Worm (Caenorhabditis elegans) whole organism, L4 larva: ENCODE results near the gene srh-180.

Experiments
- D1046.2 ChIP-seq: fragments of 200-800 bp; sonication (Bioruptor generic); IDR thresholded peaks from 2 replicates; pipeline ENCODE4 v1.3.6; 2022; ENCODE audit warnings: missing genetic modification characterization, missing compliant biosample characterization
- F26F4.8 ChIP-seq: fragments of 200-800 bp; sonication (Bioruptor generic); conservative IDR thresholded peaks from 2 replicates; pipeline ENCODE4 v1.3.6; 2022; ENCODE audit warnings: missing genetic modification characterization, missing compliant biosample characterization
- F44E2.7 ChIP-seq: fragments of 200-800 bp; sonication (Bioruptor generic); IDR thresholded peaks from 2 replicates; pipeline ENCODE4 v2.1.2; 2022; ENCODE audit warnings: missing genetic modification characterization, missing compliant biosample characterization
- F49E8.2 ChIP-seq: sonication (generic microtip); optimal IDR thresholded peaks from 2 replicates; lab custom pipeline; 2016; ENCODE audit warnings: missing compliant biosample characterization, mild to moderate bottlenecking, missing genetic modification characterization, borderline replicate concordance
- T26A8.4 ChIP-seq: fragments of 200-800 bp; sonication (Bioruptor generic); IDR thresholded peaks from 2 replicates; pipeline ENCODE4 v1.3.6; 2022; ENCODE audit warnings: missing genetic modification characterization, missing compliant biosample characterization
- Y105C5A.15 ChIP-seq: fragments of 200-800 bp; sonication (Bioruptor generic); IDR thresholded peaks from 2 replicates; pipeline ENCODE4 v1.3.6; 2022; ENCODE audit warnings: missing genetic modification characterization, missing compliant biosample characterization
- aha-1 ChIP-seq: fragments of 150-350 bp; peaks from one replicate; lab custom pipeline; 2014; ENCODE audit warnings: missing biosample characterization, missing genetic modification characterization
- aly-2 ChIP-seq: sonication (generic microtip); optimal IDR thresholded peaks from 2 replicates; lab custom pipeline; 2018; ENCODE audit warnings: missing biosample characterization, missing genetic modification characterization
- arid-1 ChIP-seq: fragments of 200-800 bp; sonication (Bioruptor generic); conservative IDR thresholded peaks from 2 replicates; pipeline ENCODE4 v1.3.6; 2022; ENCODE audit warnings: missing genetic modification reagents, missing genetic modification characterization, missing compliant biosample characterization
- attf-4 ChIP-seq: sonication (generic microtip); optimal IDR thresholded peaks from 3 replicates; lab custom pipeline; 2017; ENCODE audit warnings: missing biosample characterization, missing genetic modification characterization
- ceh-20 ChIP-seq: fragments of 200-800 bp; sonication (Bioruptor generic); IDR thresholded peaks from 2 replicates; pipeline ENCODE4 v1.3.6; 2022; ENCODE audit warnings: missing genetic modification reagents, missing genetic modification characterization, missing compliant biosample characterization
- daf-8 ChIP-seq: fragments of 200-800 bp; sonication (Bioruptor generic); IDR thresholded peaks from 2 replicates; pipeline ENCODE4 v1.3.6; 2022; ENCODE audit warnings: missing genetic modification characterization, missing compliant biosample characterization
- dmd-6 ChIP-seq: fragments of 200-800 bp; sonication (Bioruptor generic); IDR thresholded peaks from 2 replicates; pipeline ENCODE4 v1.3.6; 2022; ENCODE audit warnings: missing genetic modification reagents, missing genetic modification characterization, missing compliant biosample characterization
- duxl-1 ChIP-seq: sonication (generic microtip); optimal IDR thresholded peaks from 2 replicates; lab custom pipeline; 2016; ENCODE audit warnings: mild to moderate bottlenecking, missing genetic modification characterization, moderate library complexity, missing compliant biosample characterization; ENCODE audit not compliant: poor library complexity
- dve-1 ChIP-seq: sonication (generic microtip); optimal IDR thresholded peaks from 2 replicates; lab custom pipeline; 2017; ENCODE audit warnings: antibody characterized with exemption, mild to moderate bottlenecking, missing genetic modification characterization, missing compliant biosample characterization; ENCODE audit not compliant: insufficient read depth
- fkh-10 ChIP-seq: fragments of 150-350 bp; optimal IDR thresholded peaks from 2 replicates; lab custom pipeline; 2014; ENCODE audit warnings: missing biosample characterization, missing genetic modification reagents, missing genetic modification characterization
- hif-1 ChIP-seq, 2 experiments: sonication (generic microtip); optimal IDR thresholded peaks; 2 replicates each; lab custom pipeline; 2016 to 2017; ENCODE audit warnings: missing compliant biosample characterization in 2 of 2, missing genetic modification characterization in 2 of 2, missing genetic modification reagents in 2 of 2, missing genotype in 2 of 2, mild to moderate bottlenecking in 1 of 2
- hlh-11 ChIP-seq: fragments of 200-800 bp; sonication (Bioruptor generic); optimal IDR thresholded peaks from 2 replicates; lab custom pipeline; 2018; ENCODE audit warnings: mild to moderate bottlenecking, missing genetic modification characterization, missing compliant biosample characterization
- hlh-30 ChIP-seq: sonication (generic microtip); optimal IDR thresholded peaks from 2 replicates; lab custom pipeline; 2017; ENCODE audit warnings: antibody characterized with exemption, mild to moderate bottlenecking, missing genetic modification characterization, missing compliant biosample characterization; ENCODE audit not compliant: insufficient read depth
- hmg-1.1 ChIP-seq: fragments of 200-800 bp; sonication (Bioruptor generic); IDR thresholded peaks from 2 replicates; pipeline ENCODE4 v1.3.6; 2022; ENCODE audit warnings: missing genetic modification reagents, missing genetic modification characterization, missing compliant biosample characterization
- jun-1 ChIP-seq: fragments of 150-350 bp; optimal IDR thresholded peaks from 2 replicates; lab custom pipeline; 2014; ENCODE audit warnings: missing biosample characterization, missing genetic modification reagents, missing genetic modification characterization
- lim-7 ChIP-seq: fragments of 200-800 bp; sonication (Bioruptor generic); IDR thresholded peaks from 2 replicates; pipeline ENCODE4 v1.3.6; 2022; ENCODE audit warnings: missing genetic modification characterization, missing compliant biosample characterization
- lin-1 ChIP-seq: fragments of 200-800 bp; sonication (Bioruptor generic); IDR thresholded peaks from 2 replicates; pipeline ENCODE4 v1.3.6; 2022; ENCODE audit warnings: missing genetic modification reagents, missing genetic modification characterization, missing compliant biosample characterization
- lin-13 ChIP-seq: fragments of 150-350 bp; optimal IDR thresholded peaks from 2 replicates; lab custom pipeline; 2014; ENCODE audit warnings: missing biosample characterization, missing genetic modification reagents, missing genetic modification characterization
- lin-15B ChIP-seq: fragments of 150-350 bp; sonication (generic microtip); optimal IDR thresholded peaks from 3 replicates; lab custom pipeline; 2014; ENCODE audit warnings: missing biosample characterization, missing genetic modification characterization
- lin-29 ChIP-seq: fragments of 200-800 bp; sonication (Bioruptor generic); IDR thresholded peaks from 2 replicates; pipeline ENCODE4 v1.3.6; 2022; ENCODE audit warnings: missing genetic modification reagents, missing genetic modification characterization, missing compliant biosample characterization
- lin-39 ChIP-seq: fragments of 150-350 bp; optimal IDR thresholded peaks from 2 replicates; lab custom pipeline; 2014; ENCODE audit warnings: missing biosample characterization, missing genetic modification reagents, missing genetic modification characterization
- madf-5 ChIP-seq, 2 experiments: fragments of 200-800 bp; sonication (Bioruptor generic); IDR thresholded peaks; 2 replicates each; pipeline ENCODE4 v1.3.6; 2022; ENCODE audit warnings: missing compliant biosample characterization in 2 of 2, missing genetic modification characterization in 2 of 2
- mep-1 ChIP-seq: fragments of 150-350 bp; sonication (generic microtip); optimal IDR thresholded peaks from 3 replicates; lab custom pipeline; 2014; ENCODE audit warnings: missing biosample characterization, missing genetic modification characterization
- mes-2 ChIP-seq: sonication (generic microtip); optimal IDR thresholded peaks from 2 replicates; lab custom pipeline; 2016; ENCODE audit warnings: missing genotype, mild to moderate bottlenecking, missing genetic modification characterization, missing compliant biosample characterization; ENCODE audit not compliant: poor library complexity, severe bottlenecking
- mxl-2 ChIP-seq: fragments of 200-800 bp; sonication (Bioruptor generic); conservative IDR thresholded peaks from 2 replicates; pipeline ENCODE4 v1.3.6; 2022; ENCODE audit warnings: missing genetic modification reagents, missing genetic modification characterization, missing compliant biosample characterization
- mxl-3 ChIP-seq: fragments of 200-800 bp; sonication (Bioruptor generic); optimal IDR thresholded peaks from 2 replicates; lab custom pipeline; 2018; ENCODE audit warnings: mild to moderate bottlenecking, missing genetic modification characterization, missing compliant biosample characterization
- nhr-102 ChIP-seq: sonication (generic microtip); optimal IDR thresholded peaks from 2 replicates; lab custom pipeline; 2016; ENCODE audit warnings: mild to moderate bottlenecking, missing genetic modification characterization, moderate library complexity, missing compliant biosample characterization
- nhr-11 ChIP-seq: fragments of 150-350 bp; optimal IDR thresholded peaks from 2 replicates; lab custom pipeline; 2014; ENCODE audit warnings: missing biosample characterization, missing genetic modification characterization
- nhr-28 ChIP-seq: fragments of 150-350 bp; optimal IDR thresholded peaks from 2 replicates; lab custom pipeline; 2014; ENCODE audit warnings: missing biosample characterization, missing genetic modification characterization
- nhr-48 ChIP-seq: sonication (generic microtip); optimal IDR thresholded peaks from 2 replicates; lab custom pipeline; 2016; ENCODE audit warnings: mild to moderate bottlenecking, missing genetic modification characterization, missing compliant biosample characterization
- nhr-6 ChIP-seq: fragments of 150-350 bp; optimal IDR thresholded peaks from 2 replicates; lab custom pipeline; 2014; ENCODE audit warnings: missing biosample characterization, missing genetic modification characterization
- nhr-77 ChIP-seq: fragments of 150-350 bp; optimal IDR thresholded peaks from 2 replicates; lab custom pipeline; 2014; ENCODE audit warnings: missing biosample characterization, missing genetic modification characterization
- pqm-1 ChIP-seq: sonication (generic microtip); optimal IDR thresholded peaks from 2 replicates; lab custom pipeline; 2017; ENCODE audit warnings: missing biosample characterization, missing genetic modification characterization
- sdz-12 ChIP-seq: fragments of 200-800 bp; sonication (Bioruptor generic); optimal IDR thresholded peaks from 2 replicates; lab custom pipeline; 2018; ENCODE audit warnings: mild to moderate bottlenecking, missing genetic modification characterization, missing compliant biosample characterization
- set-16 ChIP-seq: fragments of 200-800 bp; sonication (Bioruptor generic); IDR thresholded peaks from 2 replicates; pipeline ENCODE4 v1.3.6; 2022; ENCODE audit warnings: missing genetic modification reagents, missing genetic modification characterization, missing compliant biosample characterization
- unc-39 ChIP-seq: sonication (generic microtip); optimal IDR thresholded peaks from 2 replicates; lab custom pipeline; 2017; ENCODE audit warnings: missing biosample characterization, missing genetic modification characterization
- zfp-3 ChIP-seq: fragments of 200-800 bp; sonication (Bioruptor generic); conservative IDR thresholded peaks from 2 replicates; pipeline ENCODE4 v1.3.6; 2022; ENCODE audit warnings: missing genetic modification reagents, missing genetic modification characterization, missing compliant biosample characterization
- zip-2 ChIP-seq: fragments of 150-350 bp; optimal IDR thresholded peaks from 2 replicates; lab custom pipeline; 2014; ENCODE audit warnings: missing biosample characterization, missing genetic modification characterization
- ztf-7 ChIP-seq: fragments of 150-350 bp; optimal IDR thresholded peaks from 2 replicates; lab custom pipeline; 2014; ENCODE audit warnings: missing biosample characterization, missing genetic modification characterization

Gene srh-180

ce11 chrV:16346406-16347108, 29.2 kb downstream of the srh-180 start, which contains the start of the genes W08G11.5 and W08G11.1:
Gene W08G11.5 (minus strand): TSS chrV:16346506.
Gene W08G11.1 (plus strand): TSS chrV:16347058.
- TF ChIP-seq nhr-11 (tag; lab: Kevin White, UChicago) (no peak), aha-1 (peak; percentile 33)
- TF ChIP-seq, all 104 proteins: peak for 1

ce11 chrV:16350061-16350460, 32.7 kb downstream of the srh-180 start:
- TF ChIP-seq aha-1 (peak; percentile 60), attf-4 (tag; lab: Kevin White, UChicago) (no peak)

ce11 chrV:16350775-16351378, 33.5 kb downstream of the srh-180 start:
- TF ChIP-seq ceh-20 (peak; percentile 33; the same call in 1 of the 2 replicates), madf-5 (GFP tag; IDR thresholded peaks at IDR 0.05; lab: Robert Waterston, UW) (no peak), lin-15B (tag; lab: Kevin White, UChicago) (no peak), mxl-3 (GFP tag; lab: Kevin White, UChicago) (peak; percentile 84), lin-39 (tag; lab: Kevin White, UChicago) (no peak), arid-1 (GFP tag; lab: Robert Waterston, UW) (no peak), zfp-3 (GFP tag; lab: Robert Waterston, UW) (no peak), F49E8.2 (tag; lab: Kevin White, UChicago) (no peak), hif-1 (tag; optimal IDR thresholded peaks at IDR 0.05; lab: Kevin White, UChicago) (peak in 1 of 2 experiments; percentile 39), sdz-12 (GFP tag; lab: Kevin White, UChicago) (no peak), nhr-48 (tag; lab: Kevin White, UChicago) (peak; percentile 19), D1046.2 (no peak), hlh-30 (tag; lab: Kevin White, UChicago) (peak; percentile 79), aly-2 (tag; lab: Kevin White, UChicago) (no peak), jun-1 (tag; lab: Kevin White, UChicago) (no peak), dve-1 (peak; percentile 62), F44E2.7 (no peak), pqm-1 (peak; percentile 42), set-16 (GFP tag; lab: Robert Waterston, UW) (peak; percentile 50), zip-2 (tag; lab: Kevin White, UChicago) (no peak), lin-1 (GFP tag; lab: Robert Waterston, UW) (no peak), T26A8.4 (GFP tag; lab: Robert Waterston, UW) (0 out of 2 replicates have a peak, but pooled peaks have one; percentile 13), Y105C5A.15 (GFP tag; lab: Robert Waterston, UW) (no peak), mes-2 (tag; lab: Kevin White, UChicago) (peak; percentile 32), mep-1 (peak; percentile 45), nhr-77 (tag; lab: Kevin White, UChicago) (peak; percentile 23), daf-8 (GFP tag; lab: Robert Waterston, UW) (no peak), fkh-10 (GFP tag; lab: Kevin White, UChicago) (peak; percentile 62), duxl-1 (tag; lab: Kevin White, UChicago) (no peak), lin-13 (GFP tag; lab: Kevin White, UChicago) (peak; percentile 14), ztf-7 (tag; lab: Kevin White, UChicago) (no peak), mxl-2 (GFP tag; lab: Robert Waterston, UW) (no peak), dmd-6 (peak; percentile 78), hmg-1.1 (GFP tag; lab: Robert Waterston, UW) (peak; percentile 77), lin-29 (GFP tag; lab: Robert Waterston, UW) (no peak), hlh-11 (tag; lab: Kevin White, UChicago) (peak; percentile 87), nhr-102 (tag; lab: Kevin White, UChicago) (peak; percentile 5), lim-7 (GFP tag; lab: Robert Waterston, UW) (no peak), unc-39 (tag; lab: Kevin White, UChicago) (no peak), nhr-28 (peak; percentile 72), nhr-6 (tag; lab: Kevin White, UChicago) (no peak), attf-4 (tag; lab: Kevin White, UChicago) (no peak), F26F4.8 (no peak)
